Worm (Caenorhabditis elegans) whole organism, L4 larva: ENCODE data around the gene clhm-1.
A peak's percentile ranks its signal among the peaks of the same experiment; 100 is the strongest.

Source experiments
- D1046.2 ChIP-seq: fragments of 200-800 bp; sonication (Bioruptor generic); IDR thresholded peaks from 2 replicates; pipeline ENCODE4 v1.3.6; 2022; ENCODE audit warnings: missing genetic modification characterization, missing compliant biosample characterization
- F10B5.3 ChIP-seq: sonication (generic microtip); optimal IDR thresholded peaks from 2 replicates; lab custom pipeline; 2016; ENCODE audit warnings: mild to moderate bottlenecking, missing genetic modification characterization, missing compliant biosample characterization
- F26F4.8 ChIP-seq: fragments of 200-800 bp; sonication (Bioruptor generic); conservative IDR thresholded peaks from 2 replicates; pipeline ENCODE4 v1.3.6; 2022; ENCODE audit warnings: missing genetic modification characterization, missing compliant biosample characterization
- F37D6.2 ChIP-seq: sonication (generic microtip); optimal IDR thresholded peaks from 2 replicates; lab custom pipeline; 2016; ENCODE audit warnings: mild to moderate bottlenecking, missing genetic modification characterization, missing compliant biosample characterization
- Y5F2A.4 ChIP-seq: fragments of 200-800 bp; sonication (Bioruptor generic); optimal IDR thresholded peaks from 2 replicates; lab custom pipeline; 2018; ENCODE audit warnings: mild to moderate bottlenecking, missing genetic modification characterization, missing compliant biosample characterization
- ZK337.2 ChIP-seq: fragments of 200-800 bp; sonication (Bioruptor generic); IDR thresholded peaks from 2 replicates; pipeline ENCODE4 v1.3.6; 2022; ENCODE audit warnings: missing genetic modification reagents, missing genetic modification characterization, missing compliant biosample characterization
- arid-1 ChIP-seq: fragments of 200-800 bp; sonication (Bioruptor generic); conservative IDR thresholded peaks from 2 replicates; pipeline ENCODE4 v1.3.6; 2022; ENCODE audit warnings: missing genetic modification reagents, missing genetic modification characterization, missing compliant biosample characterization
- attf-4 ChIP-seq: sonication (generic microtip); optimal IDR thresholded peaks from 3 replicates; lab custom pipeline; 2017; ENCODE audit warnings: missing biosample characterization, missing genetic modification characterization
- ceh-28 ChIP-seq: fragments of 150-350 bp; optimal IDR thresholded peaks from 2 replicates; lab custom pipeline; 2014; ENCODE audit warnings: missing biosample characterization, missing genetic modification reagents, missing genetic modification characterization
- ces-1 ChIP-seq: fragments of 150-350 bp; sonication (generic microtip); optimal IDR thresholded peaks from 4 replicates; lab custom pipeline; 2014; ENCODE audit warnings: missing biosample characterization, missing genetic modification reagents, missing genetic modification characterization
- cey-2 ChIP-seq: sonication (generic microtip); optimal IDR thresholded peaks from 3 replicates; lab custom pipeline; 2017; ENCODE audit warnings: missing genetic modification characterization, mild to moderate bottlenecking, missing compliant biosample characterization, antibody characterized with exemption, borderline replicate concordance; ENCODE audit not compliant: insufficient read depth
- ctbp-1 ChIP-seq: fragments of 200-800 bp; sonication (Bioruptor generic); IDR thresholded peaks from 2 replicates; pipeline ENCODE4 v1.3.6; 2022; ENCODE audit warnings: missing genetic modification reagents, missing genetic modification characterization, missing compliant biosample characterization
- daf-12 ChIP-seq: fragments of 150-350 bp; optimal IDR thresholded peaks from 2 replicates; lab custom pipeline; 2014; ENCODE audit warnings: missing biosample characterization, missing genetic modification reagents, missing genetic modification characterization
- daf-16 ChIP-seq, 3 experiments: sonication (generic microtip); optimal IDR thresholded peaks; 2 replicates each; lab custom pipeline; 2016 to 2017; ENCODE audit warnings: missing genetic modification characterization in 3 of 3, missing genetic modification reagents in 3 of 3, mild to moderate bottlenecking in 2 of 3, missing compliant biosample characterization in 2 of 3, missing biosample characterization in 1 of 3, moderate library complexity in 1 of 3
- daf-19 ChIP-seq: fragments of 200-800 bp; sonication (Bioruptor generic); conservative IDR thresholded peaks from 2 replicates; pipeline ENCODE4 v1.3.6; 2022; ENCODE audit warnings: missing genetic modification characterization, missing compliant biosample characterization
- dmd-6 ChIP-seq: fragments of 200-800 bp; sonication (Bioruptor generic); IDR thresholded peaks from 2 replicates; pipeline ENCODE4 v1.3.6; 2022; ENCODE audit warnings: missing genetic modification reagents, missing genetic modification characterization, missing compliant biosample characterization
- dmd-9 ChIP-seq: fragments of 200-800 bp; sonication (Bioruptor generic); IDR thresholded peaks from 2 replicates; pipeline ENCODE4 v1.3.6; 2022; ENCODE audit warnings: missing genetic modification reagents, missing genetic modification characterization, missing compliant biosample characterization
- dve-1 ChIP-seq: sonication (generic microtip); optimal IDR thresholded peaks from 2 replicates; lab custom pipeline; 2017; ENCODE audit warnings: antibody characterized with exemption, mild to moderate bottlenecking, missing genetic modification characterization, missing compliant biosample characterization; ENCODE audit not compliant: insufficient read depth
- egl-27 ChIP-seq: sonication (generic microtip); optimal IDR thresholded peaks from 3 replicates; lab custom pipeline; 2017; ENCODE audit warnings: missing biosample characterization, missing genetic modification reagents, missing genetic modification characterization
- hif-1 ChIP-seq, 2 experiments: sonication (generic microtip); optimal IDR thresholded peaks; 2 replicates each; lab custom pipeline; 2016 to 2017; ENCODE audit warnings: missing compliant biosample characterization in 2 of 2, missing genetic modification characterization in 2 of 2, missing genetic modification reagents in 2 of 2, missing genotype in 2 of 2, mild to moderate bottlenecking in 1 of 2
- hlh-30 ChIP-seq: sonication (generic microtip); optimal IDR thresholded peaks from 2 replicates; lab custom pipeline; 2017; ENCODE audit warnings: antibody characterized with exemption, mild to moderate bottlenecking, missing genetic modification characterization, missing compliant biosample characterization; ENCODE audit not compliant: insufficient read depth
- hmg-1.1 ChIP-seq: fragments of 200-800 bp; sonication (Bioruptor generic); IDR thresholded peaks from 2 replicates; pipeline ENCODE4 v1.3.6; 2022; ENCODE audit warnings: missing genetic modification reagents, missing genetic modification characterization, missing compliant biosample characterization
- jun-1 ChIP-seq: fragments of 150-350 bp; optimal IDR thresholded peaks from 2 replicates; lab custom pipeline; 2014; ENCODE audit warnings: missing biosample characterization, missing genetic modification reagents, missing genetic modification characterization
- lin-29 ChIP-seq: fragments of 200-800 bp; sonication (Bioruptor generic); IDR thresholded peaks from 2 replicates; pipeline ENCODE4 v1.3.6; 2022; ENCODE audit warnings: missing genetic modification reagents, missing genetic modification characterization, missing compliant biosample characterization
- lsy-2 ChIP-seq, 2 experiments: fragments of 150-350 bp in 1 of 2; sonication (generic microtip) in 1 of 2; optimal IDR thresholded peaks; 2 replicates each; lab custom pipeline; 2014 to 2017; ENCODE audit warnings: missing biosample characterization in 2 of 2, missing genetic modification characterization in 2 of 2
- mdl-1 ChIP-seq, 2 experiments: fragments of 150-350 bp in 1 of 2; sonication (generic microtip) in 1 of 2; optimal IDR thresholded peaks; 2 replicates each; lab custom pipeline; 2014 to 2017; ENCODE audit warnings: missing biosample characterization in 2 of 2, missing genetic modification characterization in 2 of 2
- mes-2 ChIP-seq: sonication (generic microtip); optimal IDR thresholded peaks from 2 replicates; lab custom pipeline; 2016; ENCODE audit warnings: missing genotype, mild to moderate bottlenecking, missing genetic modification characterization, missing compliant biosample characterization; ENCODE audit not compliant: poor library complexity, severe bottlenecking
- mxl-2 ChIP-seq: fragments of 200-800 bp; sonication (Bioruptor generic); conservative IDR thresholded peaks from 2 replicates; pipeline ENCODE4 v1.3.6; 2022; ENCODE audit warnings: missing genetic modification reagents, missing genetic modification characterization, missing compliant biosample characterization
- mxl-3 ChIP-seq: fragments of 200-800 bp; sonication (Bioruptor generic); optimal IDR thresholded peaks from 2 replicates; lab custom pipeline; 2018; ENCODE audit warnings: mild to moderate bottlenecking, missing genetic modification characterization, missing compliant biosample characterization
- nhr-11 ChIP-seq: fragments of 150-350 bp; optimal IDR thresholded peaks from 2 replicates; lab custom pipeline; 2014; ENCODE audit warnings: missing biosample characterization, missing genetic modification characterization
- nhr-42 ChIP-seq: fragments of 200-800 bp; sonication (Bioruptor generic); IDR thresholded peaks from 2 replicates; pipeline ENCODE4 v1.3.6; 2022; ENCODE audit warnings: missing genetic modification characterization, missing compliant biosample characterization
- nhr-48 ChIP-seq: sonication (generic microtip); optimal IDR thresholded peaks from 2 replicates; lab custom pipeline; 2016; ENCODE audit warnings: mild to moderate bottlenecking, missing genetic modification characterization, missing compliant biosample characterization
- nhr-76 ChIP-seq: fragments of 150-350 bp; optimal IDR thresholded peaks from 2 replicates; lab custom pipeline; 2014; ENCODE audit warnings: missing biosample characterization, missing genetic modification characterization
- nhr-77 ChIP-seq: fragments of 150-350 bp; optimal IDR thresholded peaks from 2 replicates; lab custom pipeline; 2014; ENCODE audit warnings: missing biosample characterization, missing genetic modification characterization
- pha-4 ChIP-seq, 2 experiments: fragments of 150-350 bp in 1 of 2; fragments of 200-800 bp in 1 of 2; sonication (Bioruptor generic) in 1 of 2; IDR thresholded peaks in 1 of 2; optimal IDR thresholded peaks in 1 of 2; 2 replicates each; pipeline versions ENCODE4 v1.3.6 to Lab custom; 2014 to 2022; ENCODE audit warnings: missing genetic modification characterization in 2 of 2, missing genetic modification reagents in 2 of 2, missing biosample characterization in 1 of 2, missing compliant biosample characterization in 1 of 2
- rbr-2 ChIP-seq: sonication (generic microtip); optimal IDR thresholded peaks from 2 replicates; lab custom pipeline; 2016; ENCODE audit warnings: missing genotype, missing genetic modification characterization, missing compliant biosample characterization
- saeg-2 ChIP-seq: fragments of 200-800 bp; sonication (Bioruptor generic); IDR thresholded peaks from 2 replicates; pipeline ENCODE4 v1.3.6; 2022; ENCODE audit warnings: missing genetic modification reagents, missing genetic modification characterization, missing compliant biosample characterization
- set-16 ChIP-seq: fragments of 200-800 bp; sonication (Bioruptor generic); IDR thresholded peaks from 2 replicates; pipeline ENCODE4 v1.3.6; 2022; ENCODE audit warnings: missing genetic modification reagents, missing genetic modification characterization, missing compliant biosample characterization
- snpc-1.2 ChIP-seq: fragments of 200-800 bp; sonication (Bioruptor generic); IDR thresholded peaks from 2 replicates; pipeline ENCODE4 v1.3.6; 2022; ENCODE audit warnings: missing genetic modification reagents, missing genetic modification characterization, missing compliant biosample characterization
- tra-1 ChIP-seq: fragments of 200-800 bp; sonication (Bioruptor generic); IDR thresholded peaks from 2 replicates; pipeline ENCODE4 v1.3.6; 2022; ENCODE audit warnings: missing genetic modification reagents, missing genetic modification characterization, missing compliant biosample characterization
- unc-130 ChIP-seq: sonication (generic microtip); optimal IDR thresholded peaks from 2 replicates; lab custom pipeline; 2016; ENCODE audit warnings: missing genetic modification reagents, missing genetic modification characterization, missing compliant biosample characterization
- unc-39 ChIP-seq: sonication (generic microtip); optimal IDR thresholded peaks from 2 replicates; lab custom pipeline; 2017; ENCODE audit warnings: missing biosample characterization, missing genetic modification characterization
- unc-62 ChIP-seq, 3 experiments: fragments of 150-350 bp in 1 of 3; sonication (generic microtip); optimal IDR thresholded peaks in 2 of 3; peaks in 1 of 3; 1 replicate in 1 of 3; 2 replicates in 2 of 3; lab custom pipeline; 2014 to 2017; ENCODE audit warnings: missing biosample characterization in 3 of 3, missing genetic modification characterization in 3 of 3, missing genetic modification reagents in 3 of 3, missing genotype in 1 of 3
- vab-7 ChIP-seq: fragments of 200-800 bp; sonication (Bioruptor generic); IDR thresholded peaks from 2 replicates; pipeline ENCODE4 v1.3.6; 2022; ENCODE audit warnings: missing genetic modification reagents, missing genetic modification characterization, missing compliant biosample characterization
- zfp-3 ChIP-seq: fragments of 200-800 bp; sonication (Bioruptor generic); conservative IDR thresholded peaks from 2 replicates; pipeline ENCODE4 v1.3.6; 2022; ENCODE audit warnings: missing genetic modification reagents, missing genetic modification characterization, missing compliant biosample characterization
- ztf-7 ChIP-seq: fragments of 150-350 bp; optimal IDR thresholded peaks from 2 replicates; lab custom pipeline; 2014; ENCODE audit warnings: missing biosample characterization, missing genetic modification characterization

Gene clhm-1

DNA sequence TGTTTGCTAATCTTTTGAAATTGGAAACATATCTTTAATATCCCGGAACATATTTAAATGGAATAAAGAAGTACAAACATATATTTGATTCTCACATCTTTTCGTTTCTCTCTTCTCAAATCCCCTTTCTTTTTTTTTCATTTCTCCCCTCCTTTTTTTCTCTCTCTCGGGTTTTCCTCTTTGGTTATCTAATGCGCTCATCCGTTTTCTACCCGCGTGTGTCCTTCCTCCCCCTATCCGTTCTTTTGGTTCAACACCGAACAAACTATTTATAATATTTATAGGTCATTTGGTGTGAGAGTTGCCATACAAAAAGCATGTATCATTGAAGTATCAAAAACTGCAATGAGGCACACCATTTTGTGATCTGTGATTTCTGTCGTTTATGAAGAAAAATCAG lies 46.9 kb downstream of the clhm-1 start (continued):
- TF ChIP-seq unc-62 (GFP tag; optimal IDR thresholded peaks at IDR 0.05 in 1 of 2; lab: Kevin White, UChicago) (no peak), unc-62 (tag; optimal IDR thresholded peaks at IDR 0.05; lab: Kevin White, UChicago) (no peak), cey-2 (tag; lab: Kevin White, UChicago) (no peak), F10B5.3 (tag; lab: Kevin White, UChicago) (no peak), jun-1 (tag; lab: Kevin White, UChicago) (no peak), tra-1 (GFP tag; lab: Robert Waterston, UW) (0 out of 2 replicates have a peak, but pooled peaks have one; percentile 49), arid-1 (no peak), ctbp-1 (GFP tag; lab: Robert Waterston, UW) (peak; percentile 77), unc-39 (tag; lab: Kevin White, UChicago) (no peak), snpc-1.2 (GFP tag; lab: Robert Waterston, UW) (no peak), F37D6.2 (tag; lab: Kevin White, UChicago) (peak; percentile 19), mxl-2 (GFP tag; lab: Robert Waterston, UW) (no peak)

ce11 chrII:6823233-6823632 lies 47.6 kb downstream of the clhm-1 start:
- TF ChIP-seq unc-130 (no peak), cey-2 (tag; lab: Kevin White, UChicago) (no peak), dve-1 (no peak), attf-4 (tag; lab: Kevin White, UChicago) (no peak), nhr-48 (tag; lab: Kevin White, UChicago) (no peak), dmd-6 (GFP tag; lab: Robert Waterston, UW) (peak; percentile 56), daf-16 (GFP tag; optimal IDR thresholded peaks at IDR 0.05; lab: Kevin White, UChicago) (peak in 1 of 2 experiments; percentile 54), daf-16 (tag; optimal IDR thresholded peaks at IDR 0.05; lab: Kevin White, UChicago) (no peak), F26F4.8 (GFP tag; lab: Robert Waterston, UW) (no peak), Y5F2A.4 (no peak), ztf-7 (tag; lab: Kevin White, UChicago) (no peak), hmg-1.1 (GFP tag; lab: Robert Waterston, UW) (peak; percentile 32; the same call in 1 of the 2 replicates), hlh-30 (tag; lab: Kevin White, UChicago) (peak; percentile 41), ZK337.2 (GFP tag; lab: Robert Waterston, UW) (no peak), zfp-3 (GFP tag; lab: Robert Waterston, UW) (no peak), daf-19 (GFP tag; lab: Robert Waterston, UW) (no peak), hif-1 (tag; optimal IDR thresholded peaks at IDR 0.05; lab: Kevin White, UChicago) (no peak), daf-12 (tag; lab: Kevin White, UChicago) (no peak), nhr-42 (GFP tag; lab: Robert Waterston, UW) (no peak), mxl-3 (GFP tag; lab: Kevin White, UChicago) (peak; percentile 68), nhr-11 (tag; lab: Kevin White, UChicago) (peak; percentile 21), ces-1 (GFP tag; lab: Kevin White, UChicago) (no peak), set-16 (no peak), mes-2 (tag; lab: Kevin White, UChicago) (peak; percentile 2), vab-7 (peak; percentile 27; the same call in 1 of the 2 replicates), mdl-1 (tag; optimal IDR thresholded peaks at IDR 0.05; lab: Kevin White, UChicago) (peak in 1 of 2 experiments; percentile 23), ceh-28 (tag; lab: Kevin White, UChicago) (no peak), nhr-76 (tag; lab: Kevin White, UChicago) (no peak), egl-27 (tag; lab: Kevin White, UChicago) (no peak), lsy-2 (tag; optimal IDR thresholded peaks at IDR 0.05; lab: Kevin White, UChicago) (peak in 1 of 2 experiments; percentile 31), D1046.2 (GFP tag; lab: Robert Waterston, UW) (no peak), nhr-77 (tag; lab: Kevin White, UChicago) (no peak), tra-1 (GFP tag; lab: Robert Waterston, UW) (peak; percentile 78), unc-62 (GFP tag; optimal IDR thresholded peaks at IDR 0.05 in 1 of 2; lab: Kevin White, UChicago) (peak in 1 of 2 experiments; percentile 100), unc-62 (tag; optimal IDR thresholded peaks at IDR 0.05; lab: Kevin White, UChicago) (peak; percentile 55), dmd-9 (GFP tag; lab: Robert Waterston, UW) (no peak), lin-29 (GFP tag; lab: Robert Waterston, UW) (no peak), saeg-2 (GFP tag; lab: Robert Waterston, UW) (no peak), pha-4 (GFP tag; IDR thresholded peaks at IDR 0.05; lab: Robert Waterston, UW) (no peak), pha-4 (tag; optimal IDR thresholded peaks at IDR 0.05; lab: Kevin White, UChicago) (no peak), rbr-2 (peak; percentile 10)
